Worm (Caenorhabditis elegans): Measurements from ENCODE around the gene C34B4.3.

- TF ChIP-seq unc-62 (GFP tag; optimal IDR thresholded peaks at IDR 0.05) = peak; percentile 89
- no peak for TF ChIP-seq nhr-237 (tag; optimal IDR thresholded peaks at IDR 0.05)
These were observed 35.0 kb upstream of the C34B4.3 start for ce11 chrV:13105840-13106429.
